Worm (Caenorhabditis elegans) whole organism, L4/young adult: ENCODE results near the gene F25E5.1.

Source experiments
- dao-5 ChIP-seq: sonication (generic microtip); optimal IDR thresholded peaks from 2 replicates; lab custom pipeline; 2016; ENCODE audit warnings: missing genotype, missing genetic modification characterization, moderate library complexity, missing compliant biosample characterization
- him-1 ChIP-seq: sonication (generic microtip); optimal IDR thresholded peaks from 2 replicates; lab custom pipeline; 2016; ENCODE audit warnings: missing genotype, missing genetic modification reagents, missing genetic modification characterization, missing compliant biosample characterization

DNA sequence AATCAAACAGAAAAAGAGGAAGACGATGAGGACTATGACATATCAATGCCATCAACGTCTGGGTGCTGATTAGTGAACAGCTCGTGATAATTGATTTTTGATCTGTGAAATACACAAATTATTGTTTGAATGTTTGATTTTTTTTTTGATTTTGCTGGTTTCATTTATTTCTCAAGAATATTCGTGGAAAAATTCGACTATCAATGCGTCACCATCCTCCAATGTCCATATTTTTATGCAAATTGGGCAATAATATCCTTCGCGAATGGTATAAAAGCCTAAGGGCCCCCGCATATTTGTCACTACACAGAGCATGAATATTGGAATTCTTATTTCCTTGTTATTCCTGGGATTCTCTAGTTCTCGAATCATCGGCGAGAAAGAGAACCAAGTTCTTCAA, 25.9 kb upstream of the F25E5.1 start, which contains the start of gene try-13:
- TF ChIP-seq dao-5 (tag; lab: Kevin White, UChicago) (no peak), him-1 (tag; lab: Kevin White, UChicago) (no peak)
